Fruit fly (Drosophila melanogaster): ENCODE results near the gene RabGGTb.

Gene RabGGTb

DNA sequence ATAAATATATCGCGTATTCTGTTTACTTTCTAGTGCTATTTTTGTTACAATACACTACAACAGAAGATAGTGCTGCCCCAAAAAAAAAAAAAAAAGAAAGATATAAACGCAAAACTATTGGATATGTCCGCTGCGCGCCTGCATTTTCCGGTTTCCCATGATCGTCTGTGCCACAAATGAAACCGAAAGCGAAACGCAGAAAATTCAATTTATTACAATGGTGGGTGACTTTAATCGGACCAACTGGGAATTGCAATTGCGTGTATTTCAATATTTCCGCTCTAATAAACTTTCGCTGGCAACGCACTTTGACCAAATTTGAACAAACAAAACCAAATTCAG is 16.3 kb upstream of the RabGGTb start (continued):
- TF ChIP-seq fru (optimal IDR thresholded peaks at IDR 0.05) (no peak), MESR4 (GFP tag; optimal IDR thresholded peaks at IDR 0.05) (no peak), zen2 (GFP tag; IDR thresholded peaks at IDR 0.05; ENCODE audit: partially characterized antibody) (no peak), CG9727 (GFP tag; optimal IDR thresholded peaks at IDR 0.05) (no peak), ab (GFP tag; optimal IDR thresholded peaks at IDR 0.05) (no peak), bsh (GFP tag; optimal IDR thresholded peaks at IDR 0.05) (no peak), CTCF (GFP tag; optimal IDR thresholded peaks at IDR 0.05) (no peak), CG14667 (GFP tag; IDR thresholded peaks at IDR 0.05) (no peak), otp (GFP tag; IDR thresholded peaks at IDR 0.05) (peak; percentile 1; the same call in 1 of the 3 replicates), Dll (GFP tag; IDR thresholded peaks at IDR 0.05; ENCODE audit: partially characterized antibody) (0 out of 4 replicates have a peak, but pooled peaks have one; percentile 9), CG2129 (GFP tag; IDR thresholded peaks at IDR 0.05; ENCODE audit: partially characterized antibody) (no peak), dysf (GFP tag; IDR thresholded peaks at IDR 0.05) (no peak), CG14710 (tag; optimal IDR thresholded peaks at IDR 0.05) (no peak), Fer1 (GFP tag; optimal IDR thresholded peaks at IDR 0.05) (no peak), TFAM (GFP tag; optimal IDR thresholded peaks at IDR 0.05) (no peak), cad (GFP tag; optimal IDR thresholded peaks at IDR 0.05) (no peak), sqz (GFP tag; optimal IDR thresholded peaks at IDR 0.05) (no peak), croc (GFP tag; conservative IDR thresholded peaks at IDR 0.05) (no peak), Usf (GFP tag; optimal IDR thresholded peaks at IDR 0.05) (no peak), CG4820 (GFP tag; optimal IDR thresholded peaks at IDR 0.05) (no peak), CG13424 (tag; optimal IDR thresholded peaks at IDR 0.05) (no peak), CG8944 (GFP tag; optimal IDR thresholded peaks at IDR 0.05) (no peak), Ada2b (GFP tag; IDR thresholded peaks at IDR 0.05) (no peak), CG15073 (GFP tag; optimal IDR thresholded peaks at IDR 0.05) (no peak), chinmo (GFP tag; IDR thresholded peaks at IDR 0.05; ENCODE audit: partially characterized antibody) (no peak), kay (GFP tag; optimal IDR thresholded peaks at IDR 0.05) (no peak), CG2199 (GFP tag; IDR thresholded peaks at IDR 0.05) (0 out of 3 replicates have a peak, but pooled peaks have one; percentile 36), CG7271 (tag; optimal IDR thresholded peaks at IDR 0.05) (no peak), CG12236 (GFP tag; optimal IDR thresholded peaks at IDR 0.05) (no peak), NfI (GFP tag; optimal IDR thresholded peaks at IDR 0.05) (no peak), CG18011 (GFP tag; optimal IDR thresholded peaks at IDR 0.05) (no peak), CG10959 (GFP tag; IDR thresholded peaks at IDR 0.05) (no peak), jing (GFP tag; optimal IDR thresholded peaks at IDR 0.05) (no peak), fu2 (GFP tag; optimal IDR thresholded peaks at IDR 0.05) (no peak), pros (GFP tag; optimal IDR thresholded peaks at IDR 0.05) (no peak), CG7745 (tag; optimal IDR thresholded peaks at IDR 0.05) (no peak)

DNA sequence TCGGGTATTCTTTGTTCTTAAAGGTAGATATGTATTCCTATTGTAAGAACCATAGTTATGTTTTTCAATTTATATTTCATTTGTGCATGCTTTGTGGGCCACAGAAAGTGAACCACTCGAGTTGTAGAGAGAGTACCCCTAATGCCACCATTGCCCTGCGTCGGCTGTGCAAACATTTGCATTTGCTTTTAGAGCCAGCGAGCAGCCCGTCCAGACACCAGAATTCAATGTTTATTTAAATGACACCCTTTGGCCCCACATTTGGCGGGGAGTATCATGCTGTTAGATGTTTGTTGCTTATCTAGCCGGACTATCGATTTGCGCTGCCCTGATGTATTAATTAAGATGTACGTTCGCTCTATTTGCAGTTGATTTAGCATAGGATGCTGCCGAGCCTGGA is 14.3 kb upstream of the RabGGTb start:
- TF ChIP-seq lov (optimal IDR thresholded peaks at IDR 0.05) (no peak), lov (GFP tag; IDR thresholded peaks at IDR 0.05) (0 out of 3 replicates have a peak, but pooled peaks have one; percentile 47), ind (GFP tag; optimal IDR thresholded peaks at IDR 0.05) (no peak), E2f1 (GFP tag; IDR thresholded peaks at IDR 0.05) (no peak), Xbp1 (GFP tag; optimal IDR thresholded peaks at IDR 0.05) (no peak), Blimp-1 (GFP tag; optimal IDR thresholded peaks at IDR 0.05) (peak; percentile 32), CG15601 (tag; optimal IDR thresholded peaks at IDR 0.05) (peak; percentile 16), grn (GFP tag; optimal IDR thresholded peaks at IDR 0.05) (no peak), CG15696 (tag; optimal IDR thresholded peaks at IDR 0.05) (peak; percentile 2), yki (optimal IDR thresholded peaks at IDR 0.05) (no peak), CG17612 (GFP tag; IDR thresholded peaks at IDR 0.05) (no peak), fd102C (GFP tag; optimal IDR thresholded peaks at IDR 0.05) (peak; percentile 14), Dip2 (GFP tag; IDR thresholded peaks at IDR 0.05) (no peak), CG10431 (GFP tag; optimal IDR thresholded peaks at IDR 0.05) (peak; percentile 29), tup (GFP tag; optimal IDR thresholded peaks at IDR 0.05) (peak; percentile 17), GATAe (GFP tag; conservative IDR thresholded peaks at IDR 0.05) (no peak), Hr78 (GFP tag; optimal IDR thresholded peaks at IDR 0.05) (peak in 1 of 2 experiments; percentile 52), CG3281 (GFP tag; optimal IDR thresholded peaks at IDR 0.05) (peak; percentile 14), Dad (GFP tag; optimal IDR thresholded peaks at IDR 0.05) (no peak)

All from whole organism, embryonic.